Fruit fly (Drosophila melanogaster) Kc167 (cell line): Measurements from ENCODE around the gene MRG15.

ENCODE experiments used
- Myc ChIP-seq: fragments of >200 bp; optimal IDR thresholded peaks from 2 replicates; lab custom pipeline; 2017; ENCODE audit warnings: missing external identifiers
- Sin3A ChIP-seq: fragments of >200 bp; optimal IDR thresholded peaks from 2 replicates; lab custom pipeline; 2018; ENCODE audit warnings: missing external identifiers
- h ChIP-seq: fragments of >200 bp; optimal IDR thresholded peaks from 3 replicates; lab custom pipeline; 2018; ENCODE audit warnings: missing external identifiers
- insv ChIP-seq: fragments of >200 bp; optimal IDR thresholded peaks from 3 replicates; lab custom pipeline; 2018; ENCODE audit warnings: missing external identifiers
- psq ChIP-seq: fragments of >200 bp; optimal IDR thresholded peaks from 2 replicates; lab custom pipeline; 2017; ENCODE audit warnings: missing external identifiers
- ttk ChIP-seq: sonication (Bioruptor generic); optimal IDR thresholded peaks from 2 replicates; lab custom pipeline; 2017; ENCODE audit warnings: missing external identifiers

MRG15 gene

DNA sequence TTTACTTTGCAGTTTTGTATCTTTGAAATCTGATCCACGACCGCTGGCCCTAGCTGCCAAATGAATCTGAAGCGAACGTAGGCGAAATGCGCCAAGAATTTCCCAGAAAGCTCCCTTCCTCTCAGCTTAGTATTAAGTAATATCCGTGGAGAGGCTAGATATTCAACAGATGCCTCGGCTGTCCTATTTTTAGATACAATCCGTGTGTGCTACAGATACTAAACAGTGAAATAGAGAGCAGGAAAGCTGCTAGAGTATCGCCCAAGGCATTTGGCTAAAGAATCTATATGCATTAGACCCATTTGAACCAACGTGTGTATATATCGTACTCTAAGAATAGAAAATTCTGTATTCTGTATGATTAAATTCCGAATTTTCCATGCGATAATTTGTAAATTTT lies 4.4 kb upstream of the MRG15 start:
- TF ChIP-seq psq (lab: Kevin White, UChicago) (no peak), insv (lab: Kevin White, UChicago) (no peak), Myc (lab: Kevin White, UChicago) (no peak), ttk (lab: Kevin White, UChicago) (no peak), h (lab: Kevin White, UChicago) (no peak), Sin3A (lab: Kevin White, UChicago) (no peak)

dm6 chr3R:15281335-15281963 lies 3.5 kb upstream of the MRG15 start:
- TF ChIP-seq ttk (lab: Kevin White, UChicago), result no peak
- no peak for TF ChIP-seq h (lab: Kevin White, UChicago)
- no peak for TF ChIP-seq insv (lab: Kevin White, UChicago)
- no peak for TF ChIP-seq Sin3A (lab: Kevin White, UChicago)
- no peak for TF ChIP-seq Myc (lab: Kevin White, UChicago)
- no peak for TF ChIP-seq psq (lab: Kevin White, UChicago)

DNA sequence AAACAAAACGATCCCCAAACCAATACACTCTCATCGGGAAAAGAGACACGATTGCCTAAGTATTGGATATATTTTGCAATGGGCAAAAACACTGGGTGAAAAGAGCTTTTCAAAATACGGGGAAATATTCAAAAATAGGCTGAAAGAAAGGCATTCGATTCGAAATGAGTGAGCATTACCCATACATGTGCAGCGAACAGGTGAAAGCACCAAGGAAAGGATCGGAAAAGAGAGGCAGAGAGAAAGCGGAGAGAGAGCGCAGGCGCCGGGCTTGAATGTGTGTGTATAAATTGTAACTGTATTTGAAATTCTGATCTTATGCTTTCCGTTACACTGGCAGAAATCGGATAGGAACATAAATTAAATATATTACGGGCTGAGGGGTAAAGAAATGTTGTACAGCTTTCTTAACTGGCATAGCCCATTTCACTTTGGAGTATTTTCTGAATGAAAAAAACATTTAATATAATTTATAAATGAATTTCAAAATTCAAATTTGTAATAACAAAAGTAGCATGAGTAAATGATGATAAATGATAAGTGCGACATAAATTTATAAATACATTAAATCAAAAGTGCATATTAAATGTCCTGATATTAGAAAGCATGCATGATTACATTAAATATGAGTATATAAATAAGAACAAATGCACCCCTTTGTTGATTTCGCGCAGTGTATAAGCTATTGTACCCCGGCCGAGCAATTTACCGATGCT lies 2.9 kb upstream of the MRG15 start:
- TF ChIP-seq Myc (lab: Kevin White, UChicago) (no peak), Sin3A (lab: Kevin White, UChicago) (no peak), psq (lab: Kevin White, UChicago) (no peak), insv (lab: Kevin White, UChicago) (no peak), ttk (lab: Kevin White, UChicago) (no peak), h (lab: Kevin White, UChicago) (no peak)

DNA sequence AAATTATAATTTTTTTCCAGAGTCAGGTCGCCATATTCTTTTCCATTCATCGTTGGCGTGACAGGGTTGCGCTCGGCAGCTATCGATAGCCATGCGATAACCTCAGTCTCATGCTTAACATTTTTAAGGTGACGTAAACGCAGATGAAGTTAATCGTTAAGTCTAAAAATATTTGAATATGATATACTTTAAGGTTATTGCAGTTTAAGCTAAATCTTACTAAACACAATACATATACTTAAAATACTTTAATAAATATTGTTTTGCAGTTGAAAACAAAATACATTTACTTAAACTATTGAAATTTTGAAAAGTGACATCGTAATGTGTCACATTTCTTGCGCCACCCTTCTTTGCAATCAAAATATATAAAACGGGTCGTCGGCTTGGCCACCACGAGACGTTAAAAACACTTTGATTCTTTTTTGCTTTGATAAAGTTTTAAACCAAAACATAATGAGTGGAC lies 2.7 kb downstream of the MRG15 start, which contains the start of the genes Cp190 and CG4338:
TSS of gene Cp190 (minus strand) at position 84 of the 466 bp plus-strand sequence.
TSS of gene CG4338 (plus strand) at position 365 of the 466 bp plus-strand sequence.
- TF ChIP-seq h (lab: Kevin White, UChicago) (no peak), insv (lab: Kevin White, UChicago) (no peak), psq (lab: Kevin White, UChicago) (no peak), Sin3A (lab: Kevin White, UChicago) (no peak), Myc (lab: Kevin White, UChicago) (no peak), ttk (lab: Kevin White, UChicago) (no peak)

DNA sequence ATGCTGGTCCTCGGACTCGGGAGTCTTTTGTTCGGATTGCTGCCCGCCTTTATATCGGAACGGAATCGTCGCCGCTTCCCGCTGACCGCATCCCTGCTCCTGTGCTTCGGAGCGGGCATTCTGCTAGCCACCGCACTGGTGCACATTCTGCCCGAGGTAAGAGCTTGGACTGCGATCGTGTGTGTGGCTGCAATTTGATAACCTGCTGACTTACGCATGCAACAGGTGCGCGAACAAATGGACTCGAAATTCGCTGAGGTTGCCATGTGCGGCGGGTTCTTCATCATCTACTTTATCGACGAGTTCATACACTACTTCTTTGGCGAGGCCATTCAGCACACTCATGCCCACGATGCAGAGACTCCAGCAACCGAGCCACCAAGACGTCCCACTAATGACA lies 9.1 kb downstream of the MRG15 start:
- TF ChIP-seq h (lab: Kevin White, UChicago) (no peak), Myc (lab: Kevin White, UChicago) (no peak), Sin3A (lab: Kevin White, UChicago) (no peak), ttk (lab: Kevin White, UChicago) (no peak), insv (lab: Kevin White, UChicago) (no peak), psq (lab: Kevin White, UChicago) (no peak)

DNA sequence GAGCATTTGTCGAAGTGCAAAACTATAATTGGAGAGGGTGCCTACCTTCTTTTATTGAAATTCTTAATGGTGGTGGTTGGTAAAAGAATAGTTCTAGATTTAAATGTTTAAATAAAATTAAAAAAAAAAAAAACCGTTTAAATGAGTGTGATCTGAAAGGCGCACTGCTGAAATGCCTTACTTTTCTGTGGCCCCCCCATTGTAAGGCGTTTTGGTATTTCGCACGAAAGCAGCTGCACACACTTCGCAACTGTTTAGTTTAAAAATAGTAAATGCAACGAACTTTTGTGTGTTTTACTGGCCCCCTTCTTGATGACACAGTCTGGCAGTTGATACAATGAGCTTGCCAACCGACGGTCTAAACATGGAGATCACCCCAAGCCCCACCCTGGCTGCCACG lies 9.5 kb downstream of the MRG15 start, which contains the start of the genes CG14864 and Zip88E:
TSS of gene CG14864 (minus strand) at position 113 of the 400 bp plus-strand sequence.
TSS of gene Zip88E (plus strand) at position 237 of the 400 bp plus-strand sequence.
- TF ChIP-seq insv (lab: Kevin White, UChicago), result no peak
- TF ChIP-seq Sin3A (lab: Kevin White, UChicago), result no peak
- no peak for TF ChIP-seq h (lab: Kevin White, UChicago)
- no peak for TF ChIP-seq ttk (lab: Kevin White, UChicago)
- no peak for TF ChIP-seq psq (lab: Kevin White, UChicago)
- no peak for TF ChIP-seq Myc (lab: Kevin White, UChicago)

DNA sequence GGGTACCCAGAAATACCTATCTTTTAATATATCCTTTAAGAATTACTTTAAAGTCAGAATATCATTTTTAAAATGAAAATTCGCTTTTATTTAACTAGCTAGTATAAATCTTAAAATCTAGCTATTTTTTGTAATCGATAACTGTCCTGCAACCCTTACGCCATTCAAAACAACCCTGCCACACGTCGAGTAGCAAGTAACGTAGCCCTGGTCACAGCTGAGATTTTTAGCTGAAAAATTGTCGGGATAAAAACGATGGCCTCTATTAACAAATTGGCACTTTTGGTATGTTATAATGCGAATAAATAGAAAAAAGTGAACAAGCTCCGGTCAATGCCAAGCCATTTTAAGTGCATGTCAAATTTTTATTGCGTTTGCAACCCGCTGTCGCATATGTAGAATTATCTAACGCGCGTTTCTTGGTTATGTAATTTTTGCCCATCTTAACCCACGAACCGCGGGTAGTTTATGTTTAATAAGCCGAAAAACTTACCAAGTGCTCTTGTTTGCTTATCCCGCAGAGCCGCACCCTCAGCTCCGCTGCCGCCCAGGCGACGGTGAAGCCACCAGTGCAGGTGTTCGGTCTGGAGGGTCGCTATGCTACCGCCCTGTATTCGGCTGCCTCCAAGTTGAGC lies 12.4 kb downstream of the MRG15 start, which contains the start of gene ATPsynO:
TSS of gene ATPsynO (plus strand) at position 186 of the 635 bp plus-strand sequence.
- TF ChIP-seq ttk (lab: Kevin White, UChicago) (no peak), psq (lab: Kevin White, UChicago) (no peak), Myc (lab: Kevin White, UChicago) (no peak)

dm6 chr3R:15263946-15264345 lies 14.0 kb downstream of the MRG15 start:
- no peak for TF ChIP-seq psq (lab: Kevin White, UChicago)
- no peak for TF ChIP-seq Sin3A (lab: Kevin White, UChicago)
- no peak for TF ChIP-seq h (lab: Kevin White, UChicago)
- no peak for TF ChIP-seq ttk (lab: Kevin White, UChicago)
- no peak for TF ChIP-seq insv (lab: Kevin White, UChicago)
- TF ChIP-seq Myc (lab: Kevin White, UChicago), result no peak

dm6 chr3R:15262710-15263672 lies 14.9 kb downstream of the MRG15 start, which contains the start of the genes eIF2gamma and Set:
Gene eIF2gamma, minus strand, starts transcription at chr3R:15263458.
Gene Set, plus strand, starts transcription at chr3R:15263552.
- no peak for TF ChIP-seq h (lab: Kevin White, UChicago)
- no peak for TF ChIP-seq insv (lab: Kevin White, UChicago)
- TF ChIP-seq psq (lab: Kevin White, UChicago), result no peak
- TF ChIP-seq Myc (lab: Kevin White, UChicago), result no peak
- TF ChIP-seq Sin3A (lab: Kevin White, UChicago), result no peak
- no peak for TF ChIP-seq ttk (lab: Kevin White, UChicago)

- TF ChIP-seq psq (lab: Kevin White, UChicago) (no peak), ttk (lab: Kevin White, UChicago) (no peak), Sin3A (lab: Kevin White, UChicago) (no peak), insv (lab: Kevin White, UChicago) (no peak)
Measured at dm6 chr3R:15250454-15250853, 27.5 kb downstream of the MRG15 start.
